Fruit fly (Drosophila melanogaster) whole organism, pupa: Measurements from ENCODE around the gene rho-6.

Experiments
- CG10348 ChIP-seq: fragments of 200-800 bp; sonication (Bioruptor generic); IDR thresholded peaks from 2 replicates; pipeline ENCODE4 v1.3.6; 2022; ENCODE audit warnings: missing biosample characterization, missing genetic modification characterization
- CG12605 ChIP-seq: fragments of 200-800 bp; sonication (Bioruptor generic); IDR thresholded peaks from 2 replicates; pipeline ENCODE4 v1.3.6; 2022; ENCODE audit warnings: missing biosample characterization, missing genetic modification characterization
- CG13204 ChIP-seq: fragments of 200-800 bp; sonication (Bioruptor generic); optimal IDR thresholded peaks from 2 replicates; lab custom pipeline; 2018; ENCODE audit warnings: missing biosample characterization, mild to moderate bottlenecking, missing genetic modification characterization, moderate library complexity
- CG14655 ChIP-seq: fragments of 200-800 bp; sonication (Bioruptor generic); optimal IDR thresholded peaks from 3 replicates; lab custom pipeline; 2017; ENCODE audit warnings: mild to moderate bottlenecking, missing biosample characterization, missing genetic modification reagents, missing genetic modification characterization
- CG15710 ChIP-seq: fragments of 200-800 bp; sonication (Bioruptor generic); optimal IDR thresholded peaks from 2 replicates; lab custom pipeline; 2018; ENCODE audit warnings: missing biosample characterization, mild to moderate bottlenecking, missing genetic modification characterization, moderate library complexity
- CG17806 ChIP-seq: fragments of 200-800 bp; sonication (Bioruptor generic); optimal IDR thresholded peaks from 2 replicates; lab custom pipeline; 2018; ENCODE audit warnings: missing biosample characterization, mild to moderate bottlenecking, missing genetic modification characterization, moderate library complexity
- CG32121 ChIP-seq: fragments of 200-800 bp; sonication (Bioruptor generic); IDR thresholded peaks from 2 replicates; pipeline ENCODE4 v1.3.6; 2022; ENCODE audit warnings: missing biosample characterization, missing genetic modification characterization
- CG34367 ChIP-seq: fragments of 200-800 bp; sonication (Bioruptor generic); optimal IDR thresholded peaks from 2 replicates; lab custom pipeline; 2018; ENCODE audit warnings: missing biosample characterization, mild to moderate bottlenecking, missing genetic modification characterization
- CG4496 ChIP-seq: fragments of 200-800 bp; sonication (Bioruptor generic); IDR thresholded peaks from 3 replicates; pipeline ENCODE4 v1.3.6; 2022; ENCODE audit warnings: missing biosample characterization, missing genetic modification characterization
- CG8159 ChIP-seq: fragments of 200-800 bp; sonication (Bioruptor generic); optimal IDR thresholded peaks from 3 replicates; lab custom pipeline; 2018; ENCODE audit warnings: missing biosample characterization, mild to moderate bottlenecking, missing genetic modification characterization, moderate library complexity
- CG8301 ChIP-seq: fragments of 200-800 bp; sonication (Bioruptor generic); optimal IDR thresholded peaks from 2 replicates; lab custom pipeline; 2018; ENCODE audit warnings: missing biosample characterization, mild to moderate bottlenecking, missing genetic modification characterization
- CG9948 ChIP-seq: fragments of 200-800 bp; sonication (Bioruptor generic); optimal IDR thresholded peaks from 2 replicates; lab custom pipeline; 2018; ENCODE audit warnings: missing biosample characterization, mild to moderate bottlenecking, missing genetic modification characterization, moderate library complexity
- D1 ChIP-seq: fragments of 200-800 bp; sonication (Bioruptor generic); optimal IDR thresholded peaks from 2 replicates; lab custom pipeline; 2018; ENCODE audit warnings: missing biosample characterization, mild to moderate bottlenecking, missing genetic modification characterization, moderate library complexity
- EcR ChIP-seq: fragments of 200-800 bp; sonication (Bioruptor generic); optimal IDR thresholded peaks from 3 replicates; lab custom pipeline; 2019; ENCODE audit warnings: missing biosample characterization, missing genetic modification characterization, mild to moderate bottlenecking, moderate library complexity, missing genetic modification reagents
- Ets98B ChIP-seq: fragments of 200-800 bp; sonication (Bioruptor generic); IDR thresholded peaks from 2 replicates; pipeline ENCODE4 v1.3.6; 2022; ENCODE audit warnings: missing biosample characterization, missing genetic modification characterization
- Pif1A ChIP-seq: fragments of 200-800 bp; sonication (Bioruptor generic); optimal IDR thresholded peaks from 3 replicates; lab custom pipeline; 2016; ENCODE audit warnings: missing biosample characterization, missing genetic modification characterization
- Pif1B ChIP-seq: fragments of 200-800 bp; sonication (Bioruptor generic); optimal IDR thresholded peaks from 3 replicates; lab custom pipeline; 2016; ENCODE audit warnings: missing biosample characterization, missing genetic modification characterization
- Snoo ChIP-seq: fragments of 200-800 bp; sonication (Bioruptor generic); optimal IDR thresholded peaks from 3 replicates; lab custom pipeline; 2017; ENCODE audit warnings: missing biosample characterization, mild to moderate bottlenecking, missing genetic modification characterization, inconsistent platforms
- fd96Ca ChIP-seq: fragments of 200-800 bp; sonication (Bioruptor generic); IDR thresholded peaks from 3 replicates; pipeline ENCODE4 v1.3.6; 2022; ENCODE audit warnings: missing biosample characterization, missing genetic modification characterization
- gl ChIP-seq: fragments of 200-800 bp; sonication (Bioruptor generic); optimal IDR thresholded peaks from 2 replicates; lab custom pipeline; 2018; ENCODE audit warnings: missing biosample characterization, mild to moderate bottlenecking, missing genetic modification characterization
- rn ChIP-seq: fragments of 200-800 bp; sonication (Bioruptor generic); IDR thresholded peaks from 2 replicates; pipeline ENCODE4 v1.3.6; 2022; ENCODE audit warnings: missing biosample characterization, missing genetic modification characterization

rho-6 gene

dm6 chr2L:12092041-12092440 is 41.2 kb downstream of the rho-6 start:
- TF ChIP-seq CG8301 (no peak), rn (GFP tag; lab: Robert Waterston, UW) (no peak), Snoo (tag; lab: Kevin White, UChicago) (no peak), D1 (tag; lab: Kevin White, UChicago) (no peak), CG17806 (tag; lab: Kevin White, UChicago) (no peak), fd96Ca (GFP tag; lab: Robert Waterston, UW) (no peak), CG10348 (GFP tag; lab: Robert Waterston, UW) (no peak), Pif1B (GFP tag; lab: Kevin White, UChicago) (no peak), EcR (GFP tag; lab: Kevin White, UChicago) (no peak), CG13204 (GFP tag; lab: Kevin White, UChicago) (no peak), CG9948 (tag; lab: Kevin White, UChicago) (no peak), CG8159 (tag; lab: Kevin White, UChicago) (no peak)

dm6 chr2L:12091522-12091921 is 41.7 kb downstream of the rho-6 start, which contains the start of gene Pex19:
Gene Pex19 (plus strand): TSS chr2L:12091822.
- TF ChIP-seq gl (tag; lab: Kevin White, UChicago): no peak
- no peak for TF ChIP-seq Ets98B (GFP tag; lab: Robert Waterston, UW)
- no peak for TF ChIP-seq CG34367
- TF ChIP-seq Pif1A (GFP tag; lab: Kevin White, UChicago): no peak
- TF ChIP-seq CG32121 (GFP tag; lab: Robert Waterston, UW): no peak
- no peak for TF ChIP-seq CG12605 (GFP tag; lab: Robert Waterston, UW)
- no peak for TF ChIP-seq CG8301
- TF ChIP-seq CG15710 (tag; lab: Kevin White, UChicago): no peak
- TF ChIP-seq CG8159 (tag; lab: Kevin White, UChicago): no peak
- no peak for TF ChIP-seq Pif1B (GFP tag; lab: Kevin White, UChicago)
- no peak for TF ChIP-seq D1 (tag; lab: Kevin White, UChicago)

- TF ChIP-seq rn (GFP tag; lab: Robert Waterston, UW): no peak
- TF ChIP-seq CG34367: no peak
- no peak for TF ChIP-seq fd96Ca (GFP tag; lab: Robert Waterston, UW)
- TF ChIP-seq CG9948 (tag; lab: Kevin White, UChicago): no peak
- TF ChIP-seq CG12605 (GFP tag; lab: Robert Waterston, UW): no peak
- TF ChIP-seq CG8301: no peak
- TF ChIP-seq gl (tag; lab: Kevin White, UChicago): no peak
- TF ChIP-seq CG15710 (tag; lab: Kevin White, UChicago): no peak
- TF ChIP-seq CG14655 (GFP tag; lab: Kevin White, UChicago): no peak
- no peak for TF ChIP-seq D1 (tag; lab: Kevin White, UChicago)
- TF ChIP-seq EcR (GFP tag; lab: Kevin White, UChicago): no peak
- no peak for TF ChIP-seq Ets98B (GFP tag; lab: Robert Waterston, UW)
- TF ChIP-seq CG8159 (tag; lab: Kevin White, UChicago): no peak
- TF ChIP-seq CG32121 (GFP tag; lab: Robert Waterston, UW): no peak
- TF ChIP-seq Pif1B (GFP tag; lab: Kevin White, UChicago): no peak
- no peak for TF ChIP-seq Pif1A (GFP tag; lab: Kevin White, UChicago)
Observed at dm6 chr2L:12089145-12089544, 44.1 kb downstream of the rho-6 start.

dm6 chr2L:12087442-12087841 is 45.8 kb downstream of the rho-6 start:
- TF ChIP-seq CG32121 (GFP tag; lab: Robert Waterston, UW) (no peak), fd96Ca (GFP tag; lab: Robert Waterston, UW) (no peak), CG17806 (tag; lab: Kevin White, UChicago) (no peak), D1 (tag; lab: Kevin White, UChicago) (no peak), CG14655 (GFP tag; lab: Kevin White, UChicago) (no peak), CG15710 (tag; lab: Kevin White, UChicago) (no peak), gl (tag; lab: Kevin White, UChicago) (no peak), Pif1B (GFP tag; lab: Kevin White, UChicago) (no peak), CG8301 (no peak), CG12605 (GFP tag; lab: Robert Waterston, UW) (no peak), Ets98B (GFP tag; lab: Robert Waterston, UW) (no peak), CG4496 (GFP tag; lab: Robert Waterston, UW) (no peak), CG10348 (GFP tag; lab: Robert Waterston, UW) (no peak), Pif1A (GFP tag; lab: Kevin White, UChicago) (no peak), EcR (GFP tag; lab: Kevin White, UChicago) (no peak), CG34367 (no peak), CG8159 (tag; lab: Kevin White, UChicago) (no peak), CG9948 (tag; lab: Kevin White, UChicago) (no peak)

dm6 chr2L:12085619-12086171 is 47.5 kb downstream of the rho-6 start, which contains the start of gene prd:
Gene prd (minus strand): TSS chr2L:12085827.
- TF ChIP-seq D1 (tag; lab: Kevin White, UChicago): no peak
- no peak for TF ChIP-seq CG32121 (GFP tag; lab: Robert Waterston, UW)
- no peak for TF ChIP-seq Ets98B (GFP tag; lab: Robert Waterston, UW)
- no peak for TF ChIP-seq CG13204 (GFP tag; lab: Kevin White, UChicago)
- TF ChIP-seq fd96Ca (GFP tag; lab: Robert Waterston, UW): no peak
- no peak for TF ChIP-seq CG12605 (GFP tag; lab: Robert Waterston, UW)
- TF ChIP-seq CG8301: no peak
- TF ChIP-seq CG17806 (tag; lab: Kevin White, UChicago): no peak
- no peak for TF ChIP-seq CG9948 (tag; lab: Kevin White, UChicago)
- TF ChIP-seq CG15710 (tag; lab: Kevin White, UChicago): no peak
- no peak for TF ChIP-seq CG4496 (GFP tag; lab: Robert Waterston, UW)
- no peak for TF ChIP-seq Pif1B (GFP tag; lab: Kevin White, UChicago)
- TF ChIP-seq rn (GFP tag; lab: Robert Waterston, UW): no peak
- no peak for TF ChIP-seq CG34367
- TF ChIP-seq Pif1A (GFP tag; lab: Kevin White, UChicago): no peak
- TF ChIP-seq Snoo (tag; lab: Kevin White, UChicago): no peak
- TF ChIP-seq CG8159 (tag; lab: Kevin White, UChicago): no peak
- TF ChIP-seq CG10348 (GFP tag; lab: Robert Waterston, UW): no peak
- TF ChIP-seq gl (tag; lab: Kevin White, UChicago): no peak
- no peak for TF ChIP-seq EcR (GFP tag; lab: Kevin White, UChicago)
- TF ChIP-seq, all 21 proteins: peak for 0
